Worm (Caenorhabditis elegans) whole organism, young adult: ENCODE results near the gene aak-1.
A peak's percentile ranks its signal among the peaks of the same experiment; 100 is the strongest.

Experiments
- F57A8.1 ChIP-seq: fragments of 200-800 bp; sonication (Bioruptor generic); optimal IDR thresholded peaks from 2 replicates; lab custom pipeline; 2018; ENCODE audit warnings: mild to moderate bottlenecking, missing genetic modification characterization, moderate library complexity, missing compliant biosample characterization
- K12H6.12 ChIP-seq: fragments of 200-800 bp; sonication (Bioruptor generic); optimal IDR thresholded peaks from 2 replicates; lab custom pipeline; 2018; ENCODE audit warnings: mild to moderate bottlenecking, missing genetic modification characterization, missing compliant biosample characterization
- Y79H2A.3 ChIP-seq: fragments of 200-800 bp; sonication (Bioruptor generic); conservative IDR thresholded peaks from 2 replicates; pipeline ENCODE4 v1.3.6; 2022; ENCODE audit warnings: missing genetic modification reagents, missing genetic modification characterization, missing compliant biosample characterization
- Y95B8A.8 ChIP-seq: fragments of 200-800 bp; sonication (Bioruptor generic); IDR thresholded peaks from 2 replicates; pipeline ENCODE4 v1.3.6; 2022; ENCODE audit warnings: missing genetic modification reagents, missing genetic modification characterization, missing compliant biosample characterization
- ZK185.1 ChIP-seq: sonication (generic microtip); optimal IDR thresholded peaks from 2 replicates; lab custom pipeline; 2016; ENCODE audit warnings: mild to moderate bottlenecking, missing genetic modification characterization, missing compliant biosample characterization; ENCODE audit not compliant: poor library complexity, severe bottlenecking
- aptf-3 ChIP-seq: fragments of 200-800 bp; sonication (Bioruptor generic); IDR thresholded peaks from 2 replicates; pipeline ENCODE4 v1.3.6; 2022; ENCODE audit warnings: missing genetic modification characterization, missing compliant biosample characterization
- cebp-1 ChIP-seq, 2 experiments: fragments of 200-800 bp in 1 of 2; sonication (Bioruptor generic) in 1 of 2; sonication (generic microtip) in 1 of 2; IDR thresholded peaks in 1 of 2; optimal IDR thresholded peaks in 1 of 2; 2 replicates each; pipeline versions ENCODE4 v1.3.6 to Lab custom; 2017 to 2022; ENCODE audit warnings: missing compliant biosample characterization in 2 of 2, missing genetic modification characterization in 2 of 2, mild to moderate bottlenecking in 1 of 2, missing genetic modification reagents in 1 of 2, moderate library complexity in 1 of 2
- ceh-40 ChIP-seq: fragments of 200-800 bp; sonication (Bioruptor generic); IDR thresholded peaks from 2 replicates; pipeline ENCODE4 v1.3.6; 2022; ENCODE audit warnings: missing genetic modification characterization, missing compliant biosample characterization
- chd-7 ChIP-seq: sonication (generic microtip); optimal IDR thresholded peaks from 2 replicates; lab custom pipeline; 2016; ENCODE audit warnings: mild to moderate bottlenecking, missing genetic modification characterization, moderate library complexity, missing compliant biosample characterization
- die-1 ChIP-seq: sonication (generic microtip); optimal IDR thresholded peaks from 2 replicates; lab custom pipeline; 2016; ENCODE audit warnings: missing genotype, mild to moderate bottlenecking, missing genetic modification characterization, missing compliant biosample characterization
- dox-1 ChIP-seq: fragments of 200-800 bp; sonication (Bioruptor generic); IDR thresholded peaks from 2 replicates; pipeline ENCODE4 v1.3.6; 2022; ENCODE audit warnings: missing genetic modification reagents, missing genetic modification characterization, missing compliant biosample characterization
- egl-18 ChIP-seq: fragments of 200-800 bp; sonication (Bioruptor generic); IDR thresholded peaks from 2 replicates; pipeline ENCODE4 v1.3.6; 2022; ENCODE audit warnings: missing genetic modification reagents, missing genetic modification characterization, missing compliant biosample characterization
- egl-44 ChIP-seq: fragments of 200-800 bp; sonication (Bioruptor generic); IDR thresholded peaks from 2 replicates; pipeline ENCODE4 v1.3.6; 2022; ENCODE audit warnings: missing genetic modification reagents, missing genetic modification characterization, missing compliant biosample characterization
- egrh-3 ChIP-seq: fragments of 200-800 bp; sonication (Bioruptor generic); IDR thresholded peaks from 2 replicates; pipeline ENCODE4 v1.3.6; 2022; ENCODE audit warnings: missing genetic modification reagents, missing genetic modification characterization, missing compliant biosample characterization
- hrde-1 ChIP-seq: sonication (generic microtip); optimal IDR thresholded peaks from 2 replicates; lab custom pipeline; 2016; ENCODE audit warnings: missing genetic modification characterization, mild to moderate bottlenecking, missing compliant biosample characterization, moderate library complexity, missing genotype, missing genetic modification reagents, borderline replicate concordance
- lag-1 ChIP-seq: fragments of 200-800 bp; sonication (Bioruptor generic); IDR thresholded peaks from 2 replicates; pipeline ENCODE4 v1.3.6; 2022; ENCODE audit warnings: missing genetic modification reagents, missing genetic modification characterization, missing compliant biosample characterization
- let-607 ChIP-seq, 2 experiments: fragments of 200-800 bp in 1 of 2; sonication (Bioruptor generic) in 1 of 2; sonication (generic microtip) in 1 of 2; optimal IDR thresholded peaks; 2 replicates each; lab custom pipeline; 2016 to 2018; ENCODE audit warnings: mild to moderate bottlenecking in 2 of 2, missing compliant biosample characterization in 2 of 2, missing genetic modification characterization in 2 of 2, moderate library complexity in 2 of 2, missing genotype in 1 of 2
- lir-1 ChIP-seq: fragments of 200-800 bp; sonication (Bioruptor generic); conservative IDR thresholded peaks from 2 replicates; pipeline ENCODE4 v1.3.6; 2022; ENCODE audit warnings: missing genetic modification reagents, missing genetic modification characterization, missing compliant biosample characterization
- lsy-27 ChIP-seq: sonication (generic microtip); optimal IDR thresholded peaks from 2 replicates; lab custom pipeline; 2017; ENCODE audit warnings: missing genetic modification characterization, mild to moderate bottlenecking, missing compliant biosample characterization, antibody characterized with exemption, missing genotype, borderline replicate concordance; ENCODE audit not compliant: insufficient read depth
- madf-3 ChIP-seq: fragments of 200-800 bp; sonication (Bioruptor generic); IDR thresholded peaks from 2 replicates; pipeline ENCODE4 v1.3.6; 2022; ENCODE audit warnings: missing genetic modification reagents, missing genetic modification characterization, missing compliant biosample characterization
- madf-6 ChIP-seq: fragments of 200-800 bp; sonication (Bioruptor generic); IDR thresholded peaks from 2 replicates; pipeline ENCODE4 v1.3.6; 2022; ENCODE audit warnings: missing genetic modification reagents, missing genetic modification characterization, missing compliant biosample characterization
- mes-4 ChIP-seq: sonication (generic microtip); optimal IDR thresholded peaks from 2 replicates; lab custom pipeline; 2016; ENCODE audit warnings: missing genotype, missing genetic modification characterization, missing compliant biosample characterization
- nfya-2 ChIP-seq: fragments of 200-800 bp; sonication (Bioruptor generic); IDR thresholded peaks from 2 replicates; pipeline ENCODE4 v1.3.6; 2022; ENCODE audit warnings: missing genetic modification reagents, missing genetic modification characterization, missing compliant biosample characterization
- nfyb-1 ChIP-seq: fragments of 200-800 bp; sonication (Bioruptor generic); IDR thresholded peaks from 2 replicates; pipeline ENCODE4 v1.3.6; 2022; ENCODE audit warnings: missing genetic modification reagents, missing genetic modification characterization, missing compliant biosample characterization
- nhr-90 ChIP-seq: sonication (generic microtip); optimal IDR thresholded peaks from 2 replicates; lab custom pipeline; 2016; ENCODE audit warnings: missing genotype, mild to moderate bottlenecking, missing genetic modification characterization, missing compliant biosample characterization
- rec-8 ChIP-seq, 2 experiments: sonication (generic microtip); optimal IDR thresholded peaks; 2 replicates each; lab custom pipeline; 2016; ENCODE audit warnings: mild to moderate bottlenecking in 2 of 2, missing genetic modification characterization in 2 of 2, missing genetic modification reagents in 2 of 2, missing genotype in 2 of 2, missing biosample characterization in 1 of 2, missing compliant biosample characterization in 1 of 2, moderate library complexity in 1 of 2
- repo-1 ChIP-seq: sonication (generic microtip); optimal IDR thresholded peaks from 2 replicates; lab custom pipeline; 2017; ENCODE audit warnings: mild to moderate bottlenecking, missing genetic modification characterization, missing compliant biosample characterization
- snpc-4 ChIP-seq, 5 experiments: fragments of 150-350 bp in 1 of 5; sonication (generic microtip) in 4 of 5; optimal IDR thresholded peaks; 2 replicates each; lab custom pipeline; 2014 to 2018; ENCODE audit warnings: missing genetic modification characterization in 5 of 5, missing biosample characterization in 3 of 5, antibody characterized with exemption in 2 of 5, mild to moderate bottlenecking in 2 of 5, missing compliant biosample characterization in 2 of 5, missing genotype in 2 of 5, moderate library complexity in 2 of 5, missing genetic modification reagents in 1 of 5
- unc-130 ChIP-seq: sonication (generic microtip); optimal IDR thresholded peaks from 2 replicates; lab custom pipeline; 2016; ENCODE audit warnings: missing genetic modification reagents, missing genetic modification characterization, missing compliant biosample characterization
- xnd-1 ChIP-seq: sonication (generic microtip); optimal IDR thresholded peaks from 2 replicates; lab custom pipeline; 2016; ENCODE audit warnings: missing genotype, missing genetic modification reagents, missing genetic modification characterization, missing compliant biosample characterization
- ztf-25 ChIP-seq: fragments of 200-800 bp; sonication (Bioruptor generic); IDR thresholded peaks from 2 replicates; pipeline ENCODE4 v1.3.6; 2022; ENCODE audit warnings: missing genetic modification reagents, missing genetic modification characterization, missing compliant biosample characterization

The aak-1 gene

DNA sequence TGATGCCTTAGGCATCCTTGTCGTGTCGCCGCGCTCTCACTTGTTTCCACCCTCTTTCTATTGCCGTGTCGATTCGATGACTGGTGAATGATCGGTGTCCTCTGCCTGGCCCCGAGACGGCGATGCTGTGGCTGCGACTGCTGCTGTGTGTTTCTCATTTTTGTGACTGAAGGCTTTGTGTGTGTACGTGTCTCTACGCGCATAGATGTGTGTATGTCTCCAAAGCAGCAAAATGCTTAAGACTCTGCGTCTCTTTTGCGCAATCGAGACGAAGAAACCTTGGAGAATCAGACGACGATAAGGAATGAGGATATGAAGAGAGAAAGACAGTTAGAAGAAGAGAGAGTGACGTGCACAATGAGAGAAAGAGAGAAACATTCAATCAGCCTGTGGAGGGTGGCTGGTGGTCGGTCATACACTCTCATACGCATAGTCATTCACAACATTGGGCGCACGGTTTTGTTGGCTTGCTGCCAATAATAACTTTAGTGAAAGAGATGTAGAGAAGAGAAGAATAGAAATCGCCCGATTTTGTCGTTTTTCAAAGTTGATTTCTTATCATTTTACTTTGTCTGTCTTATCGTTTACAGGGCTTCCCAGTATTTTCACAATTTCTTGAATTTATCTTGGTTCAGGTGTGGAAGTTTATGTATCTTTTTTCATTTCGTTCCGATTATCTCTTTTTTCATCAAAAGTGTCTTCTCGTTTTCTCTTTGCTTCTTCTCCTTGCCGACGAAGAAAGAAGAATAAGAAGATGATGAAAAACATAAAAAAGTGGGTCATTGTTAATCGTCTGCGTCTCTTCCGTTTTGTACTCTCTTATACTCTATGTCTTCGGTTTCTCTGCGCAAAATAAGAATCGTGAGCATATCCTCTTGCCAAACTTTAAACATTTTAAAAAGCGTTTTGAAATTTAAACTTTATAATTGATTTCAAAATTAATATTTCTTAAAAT is 41.3 kb upstream of the aak-1 start (continued):
- TF ChIP-seq mes-4 (tag; lab: Kevin White, UChicago), result no peak
- TF ChIP-seq nhr-90, result peak; percentile 85
- peak; percentile 46 for TF ChIP-seq repo-1
- TF ChIP-seq unc-130, result no peak
- no peak; the same call in 1 of the 2 replicates for TF ChIP-seq egl-44 (GFP tag; lab: Robert Waterston, UW)
- TF ChIP-seq egl-18, result no peak
- peak; percentile 4 for TF ChIP-seq die-1 (tag; lab: Kevin White, UChicago)
- 0 out of 2 replicates have a peak, but pooled peaks have one; percentile 56 for TF ChIP-seq lag-1 (GFP tag; lab: Robert Waterston, UW)
- no peak for TF ChIP-seq lsy-27 (tag; lab: Kevin White, UChicago)
- no peak for TF ChIP-seq Y95B8A.8 (GFP tag; lab: Robert Waterston, UW)
- TF ChIP-seq K12H6.12 (tag; lab: Kevin White, UChicago), result peak; percentile 98
- TF ChIP-seq egrh-3 (GFP tag; lab: Robert Waterston, UW), result peak; percentile 53; the same call in 1 of the 2 replicates
- TF ChIP-seq lir-1 (GFP tag; lab: Robert Waterston, UW), result peak; percentile 49; the same call in 1 of the 2 replicates

DNA sequence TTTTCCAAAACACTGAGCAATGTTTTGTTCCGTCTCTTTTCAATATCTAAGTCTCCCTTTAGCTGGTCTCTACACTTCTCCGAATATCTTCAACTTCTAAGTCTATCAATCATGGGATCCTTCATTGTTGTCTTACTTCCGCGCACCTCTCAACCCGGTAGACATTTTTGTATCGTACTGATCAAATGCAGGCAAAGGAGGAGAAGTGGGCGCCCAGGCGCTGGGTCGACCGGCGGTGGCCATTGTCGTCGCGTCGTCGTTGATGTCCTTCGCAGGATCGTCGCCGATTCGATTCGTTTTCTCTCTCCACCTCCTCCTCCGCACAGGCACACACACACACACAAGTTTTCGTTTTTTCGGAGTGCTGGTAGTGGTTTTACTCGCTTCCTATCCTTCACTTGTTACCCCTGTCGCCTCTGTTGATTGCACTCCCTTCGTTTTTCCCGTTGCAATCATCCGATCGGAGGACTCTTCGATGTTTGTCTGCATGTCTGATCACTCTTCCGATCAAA is 40.5 kb upstream of the aak-1 start:
- no peak for TF ChIP-seq egl-44 (GFP tag; lab: Robert Waterston, UW)
- no peak for TF ChIP-seq madf-3 (GFP tag; lab: Robert Waterston, UW)
- no peak for TF ChIP-seq ZK185.1 (tag; lab: Kevin White, UChicago)
- peak; percentile 19 for TF ChIP-seq die-1 (tag; lab: Kevin White, UChicago)
- TF ChIP-seq rec-8 (tag; optimal IDR thresholded peaks at IDR 0.05; lab: Kevin White, UChicago), result no peak
- TF ChIP-seq, all 124 proteins: peak for 1

DNA sequence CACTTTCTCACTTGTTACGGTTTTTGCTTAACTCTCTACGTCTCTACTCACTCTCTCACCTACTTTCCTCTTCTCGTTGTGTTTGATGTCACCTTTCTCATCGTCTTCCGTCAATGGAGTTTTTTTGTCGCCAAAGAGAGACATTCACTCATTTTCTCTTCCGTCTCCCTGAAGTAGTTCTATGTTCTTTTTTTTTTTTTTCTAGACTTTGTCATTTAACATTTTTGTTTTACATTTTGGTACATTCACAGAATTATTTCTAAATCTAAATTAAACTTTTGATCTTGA is 39.9 kb upstream of the aak-1 start:
- TF ChIP-seq aptf-3 (GFP tag; lab: Robert Waterston, UW) (no peak), xnd-1 (tag; lab: Kevin White, UChicago) (no peak), Y79H2A.3 (GFP tag; lab: Robert Waterston, UW) (no peak), mes-4 (tag; lab: Kevin White, UChicago) (no peak), F57A8.1 (GFP tag; lab: Kevin White, UChicago) (no peak), hrde-1 (no peak), snpc-4 (GFP tag; optimal IDR thresholded peaks at IDR 0.05; lab: Kevin White, UChicago) (no peak), snpc-4 (tag; optimal IDR thresholded peaks at IDR 0.05; lab: Kevin White, UChicago) (no peak), madf-6 (GFP tag; lab: Robert Waterston, UW) (no peak), cebp-1 (GFP tag; IDR thresholded peaks at IDR 0.05; lab: Robert Waterston, UW) (no peak), cebp-1 (tag; optimal IDR thresholded peaks at IDR 0.05; lab: Kevin White, UChicago) (no peak), ztf-25 (GFP tag; lab: Robert Waterston, UW) (no peak), nfyb-1 (GFP tag; lab: Robert Waterston, UW) (no peak), rec-8 (tag; optimal IDR thresholded peaks at IDR 0.05; lab: Kevin White, UChicago) (no peak), let-607 (tag; optimal IDR thresholded peaks at IDR 0.05; lab: Kevin White, UChicago) (no peak), nfya-2 (GFP tag; lab: Robert Waterston, UW) (no peak), chd-7 (tag; lab: Kevin White, UChicago) (no peak), ceh-40 (GFP tag; lab: Robert Waterston, UW) (no peak), dox-1 (GFP tag; lab: Robert Waterston, UW) (no peak)
